Worm (Caenorhabditis elegans): ENCODE measurements around the gene R07E3.7.

DNA sequence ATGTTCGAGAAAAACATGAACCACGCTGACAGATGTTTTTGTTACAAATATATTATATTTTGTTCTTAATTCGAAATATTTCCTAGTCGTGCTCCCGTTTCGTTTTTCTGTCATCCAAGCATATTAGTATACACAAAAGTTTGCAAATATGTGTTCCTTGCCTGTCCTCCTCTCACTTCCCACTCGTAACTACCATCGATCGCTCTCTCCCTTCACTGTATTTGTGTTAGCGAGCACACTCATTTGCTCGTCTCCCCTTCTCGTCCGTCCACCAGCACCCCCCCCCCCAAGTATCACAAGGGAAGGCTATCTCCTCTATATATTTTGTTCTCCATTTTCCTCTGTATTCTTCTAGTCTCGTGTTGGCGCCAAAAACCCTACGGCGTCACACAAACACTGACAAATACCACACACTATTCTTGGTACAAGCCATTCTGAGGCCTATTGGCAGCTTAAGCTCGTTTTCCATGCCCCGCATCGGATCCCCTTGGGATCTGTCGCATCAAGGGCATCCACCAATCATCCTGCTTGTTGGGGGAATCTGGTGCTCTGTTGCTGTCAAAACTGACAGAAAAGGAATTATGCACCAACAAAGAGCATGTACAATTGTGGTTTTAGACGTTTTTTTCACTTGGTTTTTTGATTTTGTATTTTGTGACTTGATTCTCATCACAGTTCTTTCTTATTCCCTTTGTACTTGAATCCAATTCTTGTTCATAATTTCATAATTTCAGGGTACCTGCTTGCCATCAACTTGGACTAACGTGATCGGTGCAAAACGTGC is 41.2 kb upstream of the R07E3.7 start, which contains the start of gene pkn-1:
- no peak for TF ChIP-seq dve-1 (tag; optimal IDR thresholded peaks at IDR 0.05)
- no peak for TF ChIP-seq F13H6.1 (tag; optimal IDR thresholded peaks at IDR 0.05)
- no peak for TF ChIP-seq hlh-13 (GFP tag; optimal IDR thresholded peaks at IDR 0.05)
- TF ChIP-seq ama-1 (optimal IDR thresholded peaks at IDR 0.05) = no peak
- TF ChIP-seq nfya-1 (tag; optimal IDR thresholded peaks at IDR 0.05) = no peak
